Worm (Caenorhabditis elegans) whole organism, mixed stage, embryonic: ENCODE results near the gene yju-2.

Experiments used
- M03D4.4 ChIP-seq: sonication (generic microtip); optimal IDR thresholded peaks from 2 replicates; lab custom pipeline; 2017; ENCODE audit warnings: mild to moderate bottlenecking, missing genetic modification characterization, missing compliant biosample characterization
- bed-3 ChIP-seq: fragments of 200-800 bp; sonication (Bioruptor generic); optimal IDR thresholded peaks from 3 replicates; lab custom pipeline; 2018; ENCODE audit warnings: mild to moderate bottlenecking, missing genetic modification characterization, moderate library complexity, missing compliant biosample characterization
- blmp-1 ChIP-seq: fragments of 150-350 bp; optimal IDR thresholded peaks from 2 replicates; lab custom pipeline; 2014; ENCODE audit warnings: missing biosample characterization, missing genetic modification characterization
- ceh-39 ChIP-seq: fragments of 150-350 bp; optimal IDR thresholded peaks from 2 replicates; lab custom pipeline; 2014; ENCODE audit warnings: missing biosample characterization, missing genetic modification characterization
- ceh-43 ChIP-seq: fragments of 200-800 bp; sonication (Bioruptor generic); optimal IDR thresholded peaks from 2 replicates; lab custom pipeline; 2018; ENCODE audit warnings: mild to moderate bottlenecking, missing genetic modification characterization, moderate library complexity, missing compliant biosample characterization
- ceh-83 ChIP-seq: fragments of 200-800 bp; sonication (Bioruptor generic); optimal IDR thresholded peaks from 2 replicates; lab custom pipeline; 2018; ENCODE audit warnings: mild to moderate bottlenecking, missing genetic modification characterization, missing compliant biosample characterization
- ces-1 ChIP-seq: fragments of 150-350 bp; optimal IDR thresholded peaks from 2 replicates; lab custom pipeline; 2014; ENCODE audit warnings: missing biosample characterization, missing genetic modification reagents, missing genetic modification characterization
- cnd-1 ChIP-seq: fragments of 200-800 bp; sonication (Bioruptor generic); optimal IDR thresholded peaks from 2 replicates; lab custom pipeline; 2018; ENCODE audit warnings: mild to moderate bottlenecking, missing genetic modification characterization, missing compliant biosample characterization
- drap-1 ChIP-seq: fragments of 200-800 bp; sonication (Bioruptor generic); optimal IDR thresholded peaks from 3 replicates; lab custom pipeline; 2018; ENCODE audit warnings: mild to moderate bottlenecking, missing genetic modification characterization, missing compliant biosample characterization
- elt-1 ChIP-seq: sonication (generic microtip); optimal IDR thresholded peaks from 2 replicates; lab custom pipeline; 2017; ENCODE audit warnings: missing genetic modification characterization, mild to moderate bottlenecking, missing compliant biosample characterization, antibody characterized with exemption, moderate library complexity, borderline replicate concordance; ENCODE audit not compliant: insufficient read depth
- flh-1 ChIP-seq: fragments of 200-800 bp; sonication (Bioruptor generic); optimal IDR thresholded peaks from 2 replicates; lab custom pipeline; 2018; ENCODE audit warnings: mild to moderate bottlenecking, missing genetic modification characterization, moderate library complexity, missing compliant biosample characterization
- ham-2 ChIP-seq: fragments of 200-800 bp; sonication (Bioruptor generic); optimal IDR thresholded peaks from 2 replicates; lab custom pipeline; 2018; ENCODE audit warnings: mild to moderate bottlenecking, missing genetic modification characterization, missing compliant biosample characterization
- hlh-1 ChIP-seq: fragments of 150-350 bp; optimal IDR thresholded peaks from 2 replicates; lab custom pipeline; 2014; ENCODE audit warnings: missing biosample characterization, missing genetic modification reagents, missing genetic modification characterization
- lin-13 ChIP-seq: fragments of 150-350 bp; optimal IDR thresholded peaks from 2 replicates; lab custom pipeline; 2014; ENCODE audit warnings: missing biosample characterization, missing genetic modification characterization
- lsy-2 ChIP-seq: fragments of 150-350 bp; optimal IDR thresholded peaks from 2 replicates; lab custom pipeline; 2014; ENCODE audit warnings: missing biosample characterization, missing genetic modification characterization
- mab-5 ChIP-seq: fragments of 150-350 bp; optimal IDR thresholded peaks from 2 replicates; lab custom pipeline; 2014; ENCODE audit warnings: missing biosample characterization, missing genetic modification characterization
- mep-1 ChIP-seq: fragments of 150-350 bp; optimal IDR thresholded peaks from 2 replicates; lab custom pipeline; 2017; ENCODE audit warnings: missing biosample characterization, missing genetic modification reagents, missing genetic modification characterization, inconsistent platforms
- mls-2 ChIP-seq: sonication (generic microtip); optimal IDR thresholded peaks from 2 replicates; lab custom pipeline; 2016; ENCODE audit warnings: mild to moderate bottlenecking, missing genetic modification characterization, moderate library complexity, missing compliant biosample characterization
- nhr-12 ChIP-seq: fragments of 150-350 bp; optimal IDR thresholded peaks from 2 replicates; lab custom pipeline; 2014; ENCODE audit warnings: missing biosample characterization, missing genetic modification characterization
- nhr-2 ChIP-seq: fragments of 150-350 bp; optimal IDR thresholded peaks from 2 replicates; lab custom pipeline; 2014; ENCODE audit warnings: missing biosample characterization, missing genetic modification characterization
- nhr-237 ChIP-seq: fragments of 150-350 bp; optimal IDR thresholded peaks from 2 replicates; lab custom pipeline; 2014; ENCODE audit warnings: missing biosample characterization, missing genetic modification characterization
- nhr-28 ChIP-seq: fragments of 150-350 bp; optimal IDR thresholded peaks from 2 replicates; lab custom pipeline; 2014; ENCODE audit warnings: missing biosample characterization, missing genetic modification characterization
- nhr-76 ChIP-seq: sonication (generic microtip); optimal IDR thresholded peaks from 2 replicates; lab custom pipeline; 2017; ENCODE audit warnings: missing biosample characterization, missing genetic modification characterization
- pha-4 ChIP-seq: fragments of 150-350 bp; optimal IDR thresholded peaks from 2 replicates; lab custom pipeline; 2018; ENCODE audit warnings: missing biosample characterization, missing genetic modification reagents, missing genetic modification characterization
- sem-2 ChIP-seq: fragments of 200-800 bp; sonication (Bioruptor generic); optimal IDR thresholded peaks from 2 replicates; lab custom pipeline; 2018; ENCODE audit warnings: mild to moderate bottlenecking, missing genetic modification characterization, missing compliant biosample characterization
- sptf-1 ChIP-seq: sonication (generic microtip); optimal IDR thresholded peaks from 2 replicates; lab custom pipeline; 2017; ENCODE audit warnings: mild to moderate bottlenecking, missing genetic modification characterization, moderate library complexity, missing compliant biosample characterization
- tbx-8 ChIP-seq: fragments of 200-800 bp; sonication (Bioruptor generic); optimal IDR thresholded peaks from 2 replicates; lab custom pipeline; 2018; ENCODE audit warnings: mild to moderate bottlenecking, missing genetic modification characterization, moderate library complexity, missing compliant biosample characterization
- unc-120 ChIP-seq: sonication (generic microtip); optimal IDR thresholded peaks from 2 replicates; lab custom pipeline; 2017; ENCODE audit warnings: missing genetic modification characterization, missing compliant biosample characterization; ENCODE audit not compliant: poor library complexity, severe bottlenecking
- unc-39 ChIP-seq: fragments of 150-350 bp; optimal IDR thresholded peaks from 2 replicates; lab custom pipeline; 2014; ENCODE audit warnings: missing biosample characterization, missing genetic modification characterization
- unc-62 ChIP-seq: fragments of 150-350 bp; optimal IDR thresholded peaks from 2 replicates; lab custom pipeline; 2014; ENCODE audit warnings: missing biosample characterization, missing genetic modification reagents, missing genetic modification characterization
- zip-8 ChIP-seq: fragments of 150-350 bp; optimal IDR thresholded peaks from 2 replicates; lab custom pipeline; 2014; ENCODE audit warnings: missing biosample characterization, missing genetic modification characterization

The yju-2 gene

DNA sequence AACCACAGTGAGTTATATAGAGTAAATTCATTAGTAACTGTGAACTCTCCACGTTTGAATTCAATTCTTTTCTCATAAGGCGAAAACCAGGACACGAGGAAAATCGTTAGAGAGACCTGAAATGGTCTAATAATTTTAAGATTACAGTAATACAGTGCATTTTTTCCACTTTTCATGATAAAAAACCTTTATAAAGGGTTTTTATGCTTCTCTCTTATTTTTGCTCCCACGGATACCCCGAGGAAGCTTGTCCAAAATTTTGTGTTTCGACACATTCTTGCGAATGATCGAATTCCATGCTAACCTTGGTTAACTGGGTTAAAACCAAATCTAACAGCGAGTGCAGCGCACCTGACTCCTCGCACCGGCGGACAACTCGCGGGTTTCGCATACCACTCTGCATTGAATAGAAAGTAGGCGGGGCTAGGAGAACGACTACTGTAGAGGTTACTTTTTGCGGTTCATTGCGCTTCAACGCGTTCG lies 43.9 kb upstream of the yju-2 start:
- TF ChIP-seq ceh-83 (peak; percentile 74), ceh-43 (GFP tag; lab: Kevin White, UChicago) (no peak)
- TF ChIP-seq, all 35 proteins: peak for 1

DNA sequence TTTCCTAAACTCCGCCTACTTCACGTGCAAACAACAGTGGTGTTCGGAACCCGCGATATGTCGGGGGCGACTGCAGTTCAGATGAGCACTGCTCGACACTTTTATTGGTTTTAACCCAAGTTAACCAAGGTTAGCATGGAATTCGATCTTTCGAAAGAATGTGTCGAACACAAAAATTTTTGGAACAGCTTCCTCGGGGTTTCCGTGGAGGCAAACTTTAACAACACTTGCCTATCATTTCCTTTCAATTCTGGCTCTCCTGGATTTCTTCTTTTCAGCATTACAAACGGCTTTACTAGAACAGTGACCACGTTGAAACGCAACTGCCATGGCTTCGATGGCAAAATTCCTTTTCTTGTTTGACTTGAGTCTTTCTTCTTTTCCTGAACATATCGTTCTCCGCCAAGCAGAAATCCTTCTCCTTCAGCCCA lies 42.8 kb upstream of the yju-2 start:
- TF ChIP-seq ces-1 (GFP tag; lab: Kevin White, UChicago), result no peak
- TF ChIP-seq unc-62, result no peak
- TF ChIP-seq unc-39 (tag; lab: Kevin White, UChicago), result no peak
- no peak for TF ChIP-seq mab-5 (tag; lab: Kevin White, UChicago)
- TF ChIP-seq lin-13 (tag; lab: Kevin White, UChicago), result no peak
- peak; percentile 19 for TF ChIP-seq hlh-1 (tag; lab: Kevin White, UChicago)

DNA sequence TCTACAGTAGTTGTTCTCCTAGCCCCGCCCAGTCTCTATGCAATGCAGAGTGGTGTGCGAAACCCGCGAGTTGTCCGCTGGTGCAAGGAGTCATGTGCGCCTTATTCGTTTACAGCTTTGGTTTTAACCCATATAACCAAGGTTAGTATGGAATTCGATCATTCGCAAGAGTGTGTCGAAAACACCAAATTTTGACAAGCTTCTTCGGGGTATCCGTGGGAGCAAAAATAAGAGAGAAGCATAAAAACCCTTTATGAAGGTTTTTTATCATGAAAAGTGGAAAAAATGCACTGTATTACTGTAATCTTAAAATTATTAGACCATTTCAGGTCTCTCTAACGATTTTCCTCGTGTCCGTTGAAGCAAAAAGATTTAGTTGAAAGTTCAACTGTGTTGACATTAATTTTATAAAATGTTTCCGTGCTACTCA lies 41.9 kb upstream of the yju-2 start:
- TF ChIP-seq hlh-1 (tag; lab: Kevin White, UChicago), result no peak
- TF ChIP-seq nhr-76 (tag; lab: Kevin White, UChicago), result no peak
- TF ChIP-seq ces-1 (GFP tag; lab: Kevin White, UChicago), result peak; percentile 5

- TF ChIP-seq unc-39 (tag; lab: Kevin White, UChicago) (no peak), M03D4.4 (tag; lab: Kevin White, UChicago) (no peak), cnd-1 (tag; lab: Kevin White, UChicago) (no peak), mls-2 (tag; lab: Kevin White, UChicago) (no peak), unc-120 (tag; lab: Kevin White, UChicago) (no peak), ces-1 (GFP tag; lab: Kevin White, UChicago) (peak; percentile 72)
Observed at ce11 chrIII:7144749-7145148, 39.4 kb upstream of the yju-2 start, which contains the start of gene glr-2. Gene glr-2, minus strand, starts transcription at chrIII:7144959.

ce11 chrIII:7146341-7146740 lies 37.8 kb upstream of the yju-2 start:
- TF ChIP-seq mls-2 (tag; lab: Kevin White, UChicago) (no peak), unc-62 (no peak), nhr-237 (tag; lab: Kevin White, UChicago) (no peak)

DNA sequence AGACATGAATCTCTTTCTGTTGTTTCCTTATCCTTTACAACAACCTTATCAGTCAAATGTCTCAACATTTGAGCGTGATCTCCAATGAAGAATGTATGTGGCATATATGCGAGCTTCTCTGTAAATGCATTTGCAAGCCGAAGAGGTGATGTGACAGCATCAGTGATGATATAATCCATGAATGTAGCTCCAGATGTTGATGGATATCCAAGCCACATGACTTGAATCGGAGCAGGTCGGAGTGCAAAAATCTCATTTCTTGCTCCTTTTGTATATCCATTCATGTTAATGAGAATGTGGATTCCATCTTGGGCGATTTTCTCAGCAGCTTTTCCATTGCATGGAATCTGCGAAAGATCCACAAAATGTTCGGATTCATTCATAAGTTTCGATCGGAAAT lies 35.9 kb upstream of the yju-2 start:
- TF ChIP-seq lsy-2, result no peak
- no peak for TF ChIP-seq nhr-76 (tag; lab: Kevin White, UChicago)
- TF ChIP-seq flh-1, result no peak
- no peak for TF ChIP-seq nhr-237 (tag; lab: Kevin White, UChicago)
- TF ChIP-seq pha-4, result no peak
- TF ChIP-seq drap-1 (GFP tag; lab: Kevin White, UChicago), result no peak
- TF ChIP-seq ham-2, result no peak
- TF ChIP-seq ceh-43 (GFP tag; lab: Kevin White, UChicago), result no peak
- TF ChIP-seq unc-120 (tag; lab: Kevin White, UChicago), result no peak
- TF ChIP-seq nhr-12 (tag; lab: Kevin White, UChicago), result no peak
- TF ChIP-seq M03D4.4 (tag; lab: Kevin White, UChicago), result no peak
- no peak for TF ChIP-seq blmp-1 (tag; lab: Kevin White, UChicago)
- TF ChIP-seq nhr-28 (tag; lab: Kevin White, UChicago), result no peak
- TF ChIP-seq mls-2 (tag; lab: Kevin White, UChicago), result no peak
- no peak for TF ChIP-seq sem-2 (GFP tag; lab: Kevin White, UChicago)
- no peak for TF ChIP-seq lin-13 (tag; lab: Kevin White, UChicago)
- no peak for TF ChIP-seq elt-1
- no peak for TF ChIP-seq sptf-1 (tag; lab: Kevin White, UChicago)
- no peak for TF ChIP-seq unc-62
- no peak for TF ChIP-seq unc-39 (tag; lab: Kevin White, UChicago)

DNA sequence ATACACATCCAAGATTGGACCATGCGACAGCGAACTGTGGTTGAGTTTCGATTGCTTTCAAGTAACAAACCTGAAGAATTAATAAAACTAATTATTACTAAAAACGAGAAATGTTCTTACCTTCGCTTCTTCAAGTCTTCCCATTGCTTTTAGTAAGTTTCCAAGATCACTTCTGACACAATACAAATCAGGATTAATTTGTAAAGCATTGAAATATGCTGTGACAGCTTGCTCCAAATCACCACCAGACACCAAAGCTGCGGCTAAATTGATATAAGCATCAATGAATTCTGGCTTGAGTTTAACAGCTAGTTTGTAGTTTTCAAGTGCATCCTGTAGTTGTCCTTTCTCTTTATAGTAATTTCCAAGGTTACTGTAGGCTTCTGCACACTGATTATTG lies 34.0 kb upstream of the yju-2 start:
- no peak for TF ChIP-seq cnd-1 (tag; lab: Kevin White, UChicago)
- TF ChIP-seq mep-1 (tag; lab: Kevin White, UChicago), result no peak
- no peak for TF ChIP-seq nhr-2
- no peak for TF ChIP-seq ceh-39 (tag; lab: Kevin White, UChicago)
- no peak for TF ChIP-seq hlh-1 (tag; lab: Kevin White, UChicago)
- no peak for TF ChIP-seq flh-1
- TF ChIP-seq bed-3, result no peak
- no peak for TF ChIP-seq ceh-43 (GFP tag; lab: Kevin White, UChicago)
- no peak for TF ChIP-seq ham-2
- TF ChIP-seq mls-2 (tag; lab: Kevin White, UChicago), result no peak
- TF ChIP-seq zip-8 (tag; lab: Kevin White, UChicago), result no peak
- TF ChIP-seq sptf-1 (tag; lab: Kevin White, UChicago), result no peak
- TF ChIP-seq elt-1, result no peak
- no peak for TF ChIP-seq tbx-8 (GFP tag; lab: Kevin White, UChicago)
- TF ChIP-seq nhr-28 (tag; lab: Kevin White, UChicago), result no peak
- no peak for TF ChIP-seq unc-120 (tag; lab: Kevin White, UChicago)
- no peak for TF ChIP-seq mab-5 (tag; lab: Kevin White, UChicago)
